Worm (Caenorhabditis elegans) whole organism, L2 larva: ENCODE results near the gene T19D12.2.

ENCODE experiments used
- ZK546.5 ChIP-seq: sonication (generic microtip); optimal IDR thresholded peaks from 2 replicates; lab custom pipeline; 2017; ENCODE audit warnings: missing biosample characterization, missing genetic modification characterization
- blmp-1 ChIP-seq: sonication (generic microtip); optimal IDR thresholded peaks from 2 replicates; lab custom pipeline; 2017; ENCODE audit warnings: missing genetic modification characterization, mild to moderate bottlenecking, missing compliant biosample characterization, antibody characterized with exemption, moderate library complexity; ENCODE audit not compliant: insufficient read depth
- lin-13 ChIP-seq: fragments of 150-350 bp; optimal IDR thresholded peaks from 2 replicates; lab custom pipeline; 2014; ENCODE audit warnings: missing biosample characterization, missing genetic modification reagents, missing genetic modification characterization
- nhr-237 ChIP-seq: fragments of 150-350 bp; optimal IDR thresholded peaks from 2 replicates; lab custom pipeline; 2014; ENCODE audit warnings: missing biosample characterization, missing genetic modification characterization
- nhr-77 ChIP-seq: fragments of 150-350 bp; optimal IDR thresholded peaks from 2 replicates; lab custom pipeline; 2014; ENCODE audit warnings: missing biosample characterization, missing genetic modification characterization
- sma-3 ChIP-seq: sonication (generic microtip); optimal IDR thresholded peaks from 2 replicates; lab custom pipeline; 2016; ENCODE audit warnings: missing genetic modification reagents, missing genetic modification characterization, missing compliant biosample characterization
- snpc-4 ChIP-seq: fragments of 150-350 bp; optimal IDR thresholded peaks from 2 replicates; lab custom pipeline; 2014; ENCODE audit warnings: missing biosample characterization, missing genetic modification characterization
- ztf-1 ChIP-seq: fragments of 200-800 bp; sonication (Bioruptor generic); conservative IDR thresholded peaks from 2 replicates; pipeline ENCODE4 v1.3.6; 2022; ENCODE audit warnings: missing genetic modification characterization, missing compliant biosample characterization
- ztf-11 ChIP-seq: sonication (generic microtip); optimal IDR thresholded peaks from 2 replicates; lab custom pipeline; 2017; ENCODE audit warnings: missing biosample characterization, missing genetic modification characterization

DNA sequence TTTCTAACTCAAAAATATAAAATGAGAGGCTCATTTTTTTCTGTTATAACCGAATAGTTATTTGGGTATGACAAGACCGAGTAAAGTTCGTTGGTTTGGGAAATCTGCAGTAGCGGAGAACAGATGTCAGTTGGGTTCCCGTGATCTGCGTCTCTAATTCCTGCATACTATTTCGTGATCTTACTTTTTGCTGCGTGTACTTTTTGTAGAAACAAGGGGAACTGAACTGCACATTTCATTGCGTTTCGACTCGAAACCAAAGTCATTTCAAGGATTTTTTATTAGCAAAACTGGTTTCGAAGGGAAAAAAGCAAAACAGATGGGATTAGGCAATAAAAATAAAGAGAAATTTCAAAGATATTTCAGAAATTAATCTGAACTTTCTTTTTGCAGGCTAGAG, 14.2 kb upstream of the T19D12.2 start:
- TF ChIP-seq ztf-1 (no peak), ZK546.5 (tag; lab: Kevin White, UChicago) (no peak), lin-13 (no peak), blmp-1 (tag; lab: Kevin White, UChicago) (no peak), ztf-11 (tag; lab: Kevin White, UChicago) (no peak), nhr-77 (tag; lab: Kevin White, UChicago) (no peak), nhr-237 (tag; lab: Kevin White, UChicago) (no peak), sma-3 (GFP tag; lab: Kevin White, UChicago) (no peak), snpc-4 (tag; lab: Kevin White, UChicago) (no peak)
